Fruit fly (Drosophila melanogaster) whole organism, pupa: ENCODE measurements around the gene CG34456.

Source experiments
- CG10348 ChIP-seq: fragments of 200-800 bp; sonication (Bioruptor generic); IDR thresholded peaks from 2 replicates; pipeline ENCODE4 v1.3.6; 2022; ENCODE audit warnings: missing biosample characterization, missing genetic modification characterization
- CG12605 ChIP-seq: fragments of 200-800 bp; sonication (Bioruptor generic); IDR thresholded peaks from 2 replicates; pipeline ENCODE4 v1.3.6; 2022; ENCODE audit warnings: missing biosample characterization, missing genetic modification characterization
- CG13204 ChIP-seq: fragments of 200-800 bp; sonication (Bioruptor generic); optimal IDR thresholded peaks from 2 replicates; lab custom pipeline; 2018; ENCODE audit warnings: missing biosample characterization, mild to moderate bottlenecking, missing genetic modification characterization, moderate library complexity
- CG14655 ChIP-seq: fragments of 200-800 bp; sonication (Bioruptor generic); optimal IDR thresholded peaks from 3 replicates; lab custom pipeline; 2017; ENCODE audit warnings: mild to moderate bottlenecking, missing biosample characterization, missing genetic modification reagents, missing genetic modification characterization
- CG15710 ChIP-seq: fragments of 200-800 bp; sonication (Bioruptor generic); optimal IDR thresholded peaks from 2 replicates; lab custom pipeline; 2018; ENCODE audit warnings: missing biosample characterization, mild to moderate bottlenecking, missing genetic modification characterization, moderate library complexity
- CG17806 ChIP-seq: fragments of 200-800 bp; sonication (Bioruptor generic); optimal IDR thresholded peaks from 2 replicates; lab custom pipeline; 2018; ENCODE audit warnings: missing biosample characterization, mild to moderate bottlenecking, missing genetic modification characterization, moderate library complexity
- CG32121 ChIP-seq: fragments of 200-800 bp; sonication (Bioruptor generic); IDR thresholded peaks from 2 replicates; pipeline ENCODE4 v1.3.6; 2022; ENCODE audit warnings: missing biosample characterization, missing genetic modification characterization
- CG34367 ChIP-seq: fragments of 200-800 bp; sonication (Bioruptor generic); optimal IDR thresholded peaks from 2 replicates; lab custom pipeline; 2018; ENCODE audit warnings: missing biosample characterization, mild to moderate bottlenecking, missing genetic modification characterization
- CG4496 ChIP-seq: fragments of 200-800 bp; sonication (Bioruptor generic); IDR thresholded peaks from 3 replicates; pipeline ENCODE4 v1.3.6; 2022; ENCODE audit warnings: missing biosample characterization, missing genetic modification characterization
- CG8159 ChIP-seq: fragments of 200-800 bp; sonication (Bioruptor generic); optimal IDR thresholded peaks from 3 replicates; lab custom pipeline; 2018; ENCODE audit warnings: missing biosample characterization, mild to moderate bottlenecking, missing genetic modification characterization, moderate library complexity
- CG8301 ChIP-seq: fragments of 200-800 bp; sonication (Bioruptor generic); optimal IDR thresholded peaks from 2 replicates; lab custom pipeline; 2018; ENCODE audit warnings: missing biosample characterization, mild to moderate bottlenecking, missing genetic modification characterization
- CG9948 ChIP-seq: fragments of 200-800 bp; sonication (Bioruptor generic); optimal IDR thresholded peaks from 2 replicates; lab custom pipeline; 2018; ENCODE audit warnings: missing biosample characterization, mild to moderate bottlenecking, missing genetic modification characterization, moderate library complexity
- D1 ChIP-seq: fragments of 200-800 bp; sonication (Bioruptor generic); optimal IDR thresholded peaks from 2 replicates; lab custom pipeline; 2018; ENCODE audit warnings: missing biosample characterization, mild to moderate bottlenecking, missing genetic modification characterization, moderate library complexity
- EcR ChIP-seq: fragments of 200-800 bp; sonication (Bioruptor generic); optimal IDR thresholded peaks from 3 replicates; lab custom pipeline; 2019; ENCODE audit warnings: missing biosample characterization, missing genetic modification characterization, mild to moderate bottlenecking, moderate library complexity, missing genetic modification reagents
- Ets98B ChIP-seq: fragments of 200-800 bp; sonication (Bioruptor generic); IDR thresholded peaks from 2 replicates; pipeline ENCODE4 v1.3.6; 2022; ENCODE audit warnings: missing biosample characterization, missing genetic modification characterization
- Pif1A ChIP-seq: fragments of 200-800 bp; sonication (Bioruptor generic); optimal IDR thresholded peaks from 3 replicates; lab custom pipeline; 2016; ENCODE audit warnings: missing biosample characterization, missing genetic modification characterization
- Pif1B ChIP-seq: fragments of 200-800 bp; sonication (Bioruptor generic); optimal IDR thresholded peaks from 3 replicates; lab custom pipeline; 2016; ENCODE audit warnings: missing biosample characterization, missing genetic modification characterization
- Snoo ChIP-seq: fragments of 200-800 bp; sonication (Bioruptor generic); optimal IDR thresholded peaks from 3 replicates; lab custom pipeline; 2017; ENCODE audit warnings: missing biosample characterization, mild to moderate bottlenecking, missing genetic modification characterization, inconsistent platforms
- fd96Ca ChIP-seq: fragments of 200-800 bp; sonication (Bioruptor generic); IDR thresholded peaks from 3 replicates; pipeline ENCODE4 v1.3.6; 2022; ENCODE audit warnings: missing biosample characterization, missing genetic modification characterization
- gl ChIP-seq: fragments of 200-800 bp; sonication (Bioruptor generic); optimal IDR thresholded peaks from 2 replicates; lab custom pipeline; 2018; ENCODE audit warnings: missing biosample characterization, mild to moderate bottlenecking, missing genetic modification characterization
- rn ChIP-seq: fragments of 200-800 bp; sonication (Bioruptor generic); IDR thresholded peaks from 2 replicates; pipeline ENCODE4 v1.3.6; 2022; ENCODE audit warnings: missing biosample characterization, missing genetic modification characterization

Gene CG34456

dm6 chr3L:9366850-9367430, 5.0 kb downstream of the CG34456 start, which contains the start of the genes Klp67A and CG4452:
Klp67A (minus strand) TSS chr3L:9367046.
CG4452 (plus strand) TSS chr3L:9367377.
- TF ChIP-seq CG32121, result no peak
- no peak for TF ChIP-seq CG12605 (GFP tag; lab: Robert Waterston, UW)
- no peak for TF ChIP-seq CG13204

- TF ChIP-seq Pif1A (GFP tag; lab: Kevin White, UChicago), result peak; percentile 66
- TF ChIP-seq CG32121, result peak; percentile 19; the same call in 1 of the 2 replicates
- peak; percentile 73; the same call in 2 of the 3 replicates for TF ChIP-seq CG4496 (GFP tag; lab: Robert Waterston, UW)
- TF ChIP-seq Snoo (tag; lab: Kevin White, UChicago), result no peak
- peak; percentile 66 for TF ChIP-seq gl (tag; lab: Kevin White, UChicago)
- TF ChIP-seq CG14655 (GFP tag; lab: Kevin White, UChicago), result no peak
- peak; percentile 51 for TF ChIP-seq CG8301 (tag; lab: Kevin White, UChicago)
- no peak for TF ChIP-seq CG10348 (GFP tag; lab: Robert Waterston, UW)
- TF ChIP-seq EcR (GFP tag; lab: Kevin White, UChicago), result peak; percentile 3
- TF ChIP-seq CG12605 (GFP tag; lab: Robert Waterston, UW), result peak; percentile 84
- TF ChIP-seq Pif1B (GFP tag; lab: Kevin White, UChicago), result peak; percentile 53
- TF ChIP-seq fd96Ca (GFP tag; lab: Robert Waterston, UW), result peak; percentile 72; the same call in 1 of the 3 replicates
- TF ChIP-seq CG34367 (tag; lab: Kevin White, UChicago), result peak; percentile 58
- peak; percentile 47 for TF ChIP-seq CG13204
- peak; percentile 19 for TF ChIP-seq CG9948 (tag; lab: Kevin White, UChicago)
- peak; percentile 67; the same call in 1 of the 2 replicates for TF ChIP-seq Ets98B
- TF ChIP-seq CG17806 (tag; lab: Kevin White, UChicago), result peak; percentile 29
- TF ChIP-seq D1 (tag; lab: Kevin White, UChicago), result no peak
- TF ChIP-seq CG15710 (tag; lab: Kevin White, UChicago), result peak; percentile 46
- peak; percentile 53 for TF ChIP-seq CG8159 (tag; lab: Kevin White, UChicago)
- no peak for TF ChIP-seq rn (GFP tag; lab: Robert Waterston, UW)
Observed at dm6 chr3L:9367431-9367867, 5.5 kb downstream of the CG34456 start.

dm6 chr3L:9368665-9369064, 6.8 kb downstream of the CG34456 start:
- TF ChIP-seq CG8301 (tag; lab: Kevin White, UChicago) (no peak), CG4496 (GFP tag; lab: Robert Waterston, UW) (no peak), CG17806 (tag; lab: Kevin White, UChicago) (no peak), rn (GFP tag; lab: Robert Waterston, UW) (no peak), CG34367 (tag; lab: Kevin White, UChicago) (no peak)

dm6 chr3L:9370907-9371365, 9.0 kb downstream of the CG34456 start, which contains the start of gene Fdx1:
Fdx1 (minus strand) TSS chr3L:9371238.
- TF ChIP-seq CG15710 (tag; lab: Kevin White, UChicago), result peak; percentile 30
- no peak for TF ChIP-seq gl (tag; lab: Kevin White, UChicago)
- TF ChIP-seq CG14655 (GFP tag; lab: Kevin White, UChicago), result no peak
- peak; percentile 17 for TF ChIP-seq EcR (GFP tag; lab: Kevin White, UChicago)
- peak; percentile 33 for TF ChIP-seq Snoo (tag; lab: Kevin White, UChicago)
- TF ChIP-seq CG8159 (tag; lab: Kevin White, UChicago), result peak; percentile 20
- peak; percentile 4 for TF ChIP-seq CG9948 (tag; lab: Kevin White, UChicago)
- peak; percentile 17; the same call in 1 of the 2 replicates for TF ChIP-seq Ets98B

DNA sequence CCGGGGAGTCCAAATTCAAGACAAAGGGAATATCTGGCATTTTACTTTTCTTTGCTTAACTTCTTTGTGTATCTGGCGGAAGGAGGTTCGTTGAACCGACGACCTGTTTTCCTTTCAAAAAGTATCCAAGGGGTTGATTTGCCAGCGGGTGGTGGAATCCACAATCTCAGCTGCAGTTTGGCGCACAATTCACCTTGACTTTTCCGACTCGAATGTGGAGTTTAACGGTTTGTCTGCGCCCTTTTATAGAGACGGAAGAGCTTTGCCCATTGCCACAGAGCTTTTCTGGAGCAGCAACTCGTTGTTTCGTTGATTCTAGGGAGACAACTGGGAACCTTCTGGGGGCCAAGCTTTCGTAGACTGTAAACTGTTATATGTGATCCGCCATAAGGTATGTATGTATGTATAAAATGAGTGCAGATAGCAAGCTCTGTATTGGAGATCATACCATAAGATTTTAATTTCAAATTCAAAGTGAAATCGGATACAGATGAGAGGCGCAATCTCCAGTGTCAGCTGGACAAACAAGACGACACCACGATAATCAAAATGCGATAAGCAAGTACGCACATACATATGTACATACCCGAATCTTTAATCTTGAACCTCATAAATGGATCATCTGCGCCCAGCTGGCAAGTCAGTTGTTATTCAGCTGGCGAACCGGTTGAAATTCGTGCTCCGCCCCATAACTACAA, 10.5 kb downstream of the CG34456 start, which contains the start of the genes Hsp67Bc, CG4456 and Hsp22:
Gene Hsp67Bc, minus strand, starts transcription at position 220 of the 698 bp plus-strand sequence.
Gene CG4456, plus strand, starts transcription at position 445 of the 698 bp plus-strand sequence.
Gene Hsp22, plus strand, starts transcription at position 654 of the 698 bp plus-strand sequence.
- TF ChIP-seq CG8159 (tag; lab: Kevin White, UChicago) (no peak), D1 (tag; lab: Kevin White, UChicago) (no peak), Snoo (tag; lab: Kevin White, UChicago) (no peak), Ets98B (no peak), CG15710 (tag; lab: Kevin White, UChicago) (no peak), EcR (GFP tag; lab: Kevin White, UChicago) (peak; percentile 91), CG12605 (GFP tag; lab: Robert Waterston, UW) (no peak), Pif1B (GFP tag; lab: Kevin White, UChicago) (peak; percentile 27), CG4496 (GFP tag; lab: Robert Waterston, UW) (peak; percentile 59; the same call in 1 of the 3 replicates), CG10348 (GFP tag; lab: Robert Waterston, UW) (no peak)
